Fruit fly (Drosophila melanogaster) whole organism, embryonic: Measurements from ENCODE around the gene CG13038.

Experiments
- Atf3 ChIP-seq: fragments of 200-800 bp; sonication (Bioruptor generic); optimal IDR thresholded peaks from 3 replicates; lab custom pipeline; 2016; ENCODE audit warnings: missing biosample characterization, missing genetic modification characterization
- CG10147 ChIP-seq: fragments of 200-800 bp; sonication (Bioruptor generic); optimal IDR thresholded peaks from 2 replicates; lab custom pipeline; 2019; ENCODE audit warnings: missing biosample characterization, mild to moderate bottlenecking, missing genetic modification characterization, moderate library complexity
- CG11085 ChIP-seq: fragments of 200-800 bp; sonication (Bioruptor generic); IDR thresholded peaks from 2 replicates; pipeline ENCODE4 v1.3.6; 2022; ENCODE audit warnings: missing biosample characterization, missing genetic modification characterization
- CG11093 ChIP-seq: fragments of 200-800 bp; sonication (Bioruptor generic); IDR thresholded peaks from 3 replicates; pipeline ENCODE4 v1.3.6; 2022; ENCODE audit warnings: missing biosample characterization, missing genetic modification characterization
- CG11456 ChIP-seq: fragments of 200-800 bp; sonication (Bioruptor generic); IDR thresholded peaks from 3 replicates; pipeline ENCODE4 v1.3.6; 2022; ENCODE audit warnings: missing biosample characterization, missing genetic modification characterization
- CG12659 ChIP-seq: fragments of 200-800 bp; sonication (Bioruptor generic); optimal IDR thresholded peaks from 3 replicates; lab custom pipeline; 2017; ENCODE audit warnings: mild to moderate bottlenecking, missing biosample characterization, missing genetic modification reagents, missing genetic modification characterization
- CG14441 ChIP-seq: fragments of 200-800 bp; sonication (Bioruptor generic); IDR thresholded peaks from 2 replicates; pipeline ENCODE4 v1.3.6; 2022; ENCODE audit warnings: missing biosample characterization, missing genetic modification characterization
- CG18262 ChIP-seq: fragments of 200-800 bp; optimal IDR thresholded peaks from 3 replicates; lab custom pipeline; 2019; ENCODE audit warnings: missing biosample characterization, mild to moderate bottlenecking, missing genetic modification characterization, moderate library complexity
- CG30431 ChIP-seq: fragments of 200-800 bp; sonication (Bioruptor generic); optimal IDR thresholded peaks from 2 replicates; lab custom pipeline; 2017; ENCODE audit warnings: missing biosample characterization, missing genetic modification characterization
- CG31365 ChIP-seq: fragments of 200-800 bp; sonication (Bioruptor generic); optimal IDR thresholded peaks from 2 replicates; lab custom pipeline; 2018; ENCODE audit warnings: missing biosample characterization, mild to moderate bottlenecking, missing genetic modification characterization
- CG3163 ChIP-seq: fragments of 200-800 bp; sonication (Bioruptor generic); optimal IDR thresholded peaks from 3 replicates; lab custom pipeline; 2016; ENCODE audit warnings: missing biosample characterization, missing genetic modification characterization
- CG32532 ChIP-seq: fragments of 200-800 bp; sonication (Bioruptor generic); IDR thresholded peaks from 2 replicates; pipeline ENCODE4 v1.3.6; 2022; ENCODE audit warnings: missing biosample characterization, missing genetic modification characterization
- CG32772 ChIP-seq: fragments of 200-800 bp; sonication (Bioruptor generic); IDR thresholded peaks from 2 replicates; pipeline ENCODE4 v1.3.6; 2022; ENCODE audit warnings: missing biosample characterization, missing genetic modification characterization
- CG3838 ChIP-seq: fragments of 200-800 bp; sonication (Bioruptor generic); optimal IDR thresholded peaks from 3 replicates; lab custom pipeline; 2016; ENCODE audit warnings: missing biosample characterization, missing genetic modification characterization
- CG4707 ChIP-seq: fragments of 200-800 bp; sonication (Bioruptor generic); optimal IDR thresholded peaks from 2 replicates; lab custom pipeline; 2018; ENCODE audit warnings: missing biosample characterization, mild to moderate bottlenecking, missing genetic modification characterization, moderate library complexity
- CG6175 ChIP-seq: fragments of 200-800 bp; sonication (Bioruptor generic); IDR thresholded peaks from 3 replicates; pipeline ENCODE4 v1.3.6; 2022; ENCODE audit warnings: missing biosample characterization, missing genetic modification characterization
- CG6854 ChIP-seq: fragments of 200-800 bp; sonication (Bioruptor generic); optimal IDR thresholded peaks from 3 replicates; lab custom pipeline; 2017; ENCODE audit warnings: missing biosample characterization, mild to moderate bottlenecking, missing genetic modification characterization
- CG7745 ChIP-seq: fragments of 200-800 bp; sonication (Bioruptor generic); optimal IDR thresholded peaks from 2 replicates; lab custom pipeline; 2018; ENCODE audit warnings: missing biosample characterization, mild to moderate bottlenecking, missing genetic modification characterization, moderate library complexity
- CG8089 ChIP-seq: fragments of 200-800 bp; sonication (Bioruptor generic); optimal IDR thresholded peaks from 3 replicates; lab custom pipeline; 2016; ENCODE audit warnings: missing biosample characterization, missing genetic modification characterization
- CG8290 ChIP-seq, 3 experiments: fragments of 200-800 bp; sonication (Bioruptor generic); optimal IDR thresholded peaks; 2 replicates each; lab custom pipeline; 2016 to 2019; ENCODE audit warnings: missing biosample characterization in 3 of 3, missing genetic modification characterization in 3 of 3, mild to moderate bottlenecking in 2 of 3, moderate library complexity in 1 of 3
- CTCF ChIP-seq: fragments of 200-800 bp; sonication (Bioruptor generic); optimal IDR thresholded peaks from 2 replicates; lab custom pipeline; 2017; ENCODE audit warnings: missing biosample characterization, mild to moderate bottlenecking, missing genetic modification characterization, moderate library complexity
- Dref ChIP-seq: fragments of 200-800 bp; sonication (Bioruptor generic); IDR thresholded peaks from 2 replicates; pipeline ENCODE4 v1.3.6; 2022; ENCODE audit warnings: missing biosample characterization, missing genetic modification characterization
- Ets65A ChIP-seq: fragments of 200-800 bp; sonication (Bioruptor generic); peaks from one replicate; lab custom pipeline; 2016; ENCODE audit warnings: missing biosample characterization, missing genetic modification characterization
- Fer2 ChIP-seq: fragments of 200-800 bp; sonication (Bioruptor generic); optimal IDR thresholded peaks from 2 replicates; lab custom pipeline; 2018; ENCODE audit warnings: missing biosample characterization, mild to moderate bottlenecking, missing genetic modification characterization, moderate library complexity
- Hmr ChIP-seq: fragments of 200-800 bp; sonication (Bioruptor generic); optimal IDR thresholded peaks from 3 replicates; lab custom pipeline; 2017; ENCODE audit warnings: mild to moderate bottlenecking, missing biosample characterization, missing genetic modification reagents, missing genetic modification characterization
- Med ChIP-seq: fragments of 200-800 bp; sonication (Bioruptor generic); peaks from one replicate; lab custom pipeline; 2016; ENCODE audit warnings: missing biosample characterization, missing genetic modification characterization, mild to moderate bottlenecking, inconsistent platforms, moderate library complexity
- Mrtf ChIP-seq: fragments of 200-800 bp; sonication (Bioruptor generic); IDR thresholded peaks from 3 replicates; pipeline ENCODE4 v1.3.6; 2022; ENCODE audit warnings: missing biosample characterization, missing genetic modification characterization
- NFAT ChIP-seq: fragments of 200-800 bp; sonication (Bioruptor generic); IDR thresholded peaks from 2 replicates; pipeline ENCODE4 v1.3.6; 2022; ENCODE audit warnings: missing biosample characterization, missing genetic modification characterization
- Rfx ChIP-seq: fragments of 200-800 bp; sonication (Bioruptor generic); IDR thresholded peaks from 2 replicates; pipeline ENCODE4 v1.3.6; 2022; ENCODE audit warnings: missing biosample characterization, missing genetic modification characterization
- Sin3A ChIP-seq: fragments of >200 bp; optimal IDR thresholded peaks from 2 replicates; lab custom pipeline; 2018
- ap ChIP-seq: fragments of 200-800 bp; sonication (Bioruptor generic); IDR thresholded peaks from 2 replicates; pipeline ENCODE4 v1.3.6; 2022; ENCODE audit warnings: missing biosample characterization, missing genetic modification characterization
- ase ChIP-seq: fragments of 200-800 bp; sonication (Bioruptor generic); IDR thresholded peaks from 3 replicates; pipeline ENCODE4 v1.3.6; 2022; ENCODE audit warnings: missing biosample characterization, missing genetic modification characterization
- bigmax ChIP-seq: fragments of 200-800 bp; sonication (Bioruptor generic); optimal IDR thresholded peaks from 2 replicates; lab custom pipeline; 2018; ENCODE audit warnings: missing biosample characterization, mild to moderate bottlenecking, missing genetic modification characterization
- bowl ChIP-seq: fragments of 200-800 bp; sonication (Bioruptor generic); IDR thresholded peaks from 2 replicates; pipeline ENCODE4 v1.3.6; 2022; ENCODE audit warnings: missing biosample characterization, missing genetic modification characterization
- ci ChIP-seq: fragments of 200-800 bp; sonication (Bioruptor generic); IDR thresholded peaks from 3 replicates; pipeline ENCODE4 v1.3.6; 2022; ENCODE audit warnings: missing biosample characterization, missing genetic modification characterization
- crol ChIP-seq: fragments of 200-800 bp; sonication (Bioruptor generic); IDR thresholded peaks from 2 replicates; pipeline ENCODE4 v1.3.6; 2022; ENCODE audit warnings: missing biosample characterization, missing genetic modification characterization
- danr ChIP-seq: fragments of 200-800 bp; sonication (Bioruptor generic); IDR thresholded peaks from 2 replicates; pipeline ENCODE4 v1.3.6; 2022; ENCODE audit warnings: missing biosample characterization, missing genetic modification characterization
- dysf ChIP-seq: fragments of 200-800 bp; sonication (Bioruptor generic); IDR thresholded peaks from 3 replicates; pipeline ENCODE4 v1.3.6; 2022; ENCODE audit warnings: missing biosample characterization, missing genetic modification characterization
- fd102C ChIP-seq: fragments of 200-800 bp; sonication (Bioruptor generic); optimal IDR thresholded peaks from 2 replicates; lab custom pipeline; 2018; ENCODE audit warnings: missing biosample characterization, mild to moderate bottlenecking, missing genetic modification characterization, moderate library complexity
- kay ChIP-seq: fragments of 200-800 bp; sonication (Bioruptor generic); optimal IDR thresholded peaks from 2 replicates; lab custom pipeline; 2016; ENCODE audit warnings: missing biosample characterization, missing genetic modification characterization
- lmd ChIP-seq: fragments of 200-800 bp; sonication (Bioruptor generic); IDR thresholded peaks from 2 replicates; pipeline ENCODE4 v1.3.6; 2022; ENCODE audit warnings: missing biosample characterization, missing genetic modification characterization
- onecut ChIP-seq: fragments of 200-800 bp; sonication (Bioruptor generic); IDR thresholded peaks from 2 replicates; pipeline ENCODE4 v1.3.6; 2022; ENCODE audit warnings: missing biosample characterization, missing genetic modification characterization
- pan ChIP-seq, 4 experiments: fragments of >200 bp in 3 of 4; fragments of 200-800 bp in 1 of 4; sonication (Bioruptor generic) in 1 of 4; optimal IDR thresholded peaks in 3 of 4; IDR thresholded peaks in 1 of 4; 2 replicates each; pipeline versions ENCODE4 v1.3.6 to Lab custom; 2017 to 2022; ENCODE audit warnings: missing biosample characterization in 2 of 4, missing genetic modification characterization in 2 of 4, mixed read lengths in 1 of 4
- pros ChIP-seq: fragments of 200-800 bp; sonication (Bioruptor generic); optimal IDR thresholded peaks from 3 replicates; lab custom pipeline; 2019; ENCODE audit warnings: missing biosample characterization, mild to moderate bottlenecking, missing genetic modification characterization, moderate library complexity
- pum ChIP-seq: fragments of 200-800 bp; sonication (Bioruptor generic); optimal IDR thresholded peaks from 2 replicates; lab custom pipeline; 2016; ENCODE audit warnings: missing biosample characterization, missing genetic modification characterization
- sd ChIP-seq: fragments of 200-800 bp; sonication (Bioruptor generic); optimal IDR thresholded peaks from 3 replicates; lab custom pipeline; 2018; ENCODE audit warnings: missing biosample characterization, mild to moderate bottlenecking, missing genetic modification characterization, moderate library complexity
- sqz ChIP-seq: fragments of 200-800 bp; sonication (Bioruptor generic); optimal IDR thresholded peaks from 3 replicates; lab custom pipeline; 2018; ENCODE audit warnings: missing biosample characterization, mild to moderate bottlenecking, missing genetic modification characterization
- ssp ChIP-seq: fragments of 200-800 bp; sonication (Bioruptor generic); IDR thresholded peaks from 2 replicates; pipeline ENCODE4 v1.3.6; 2022; ENCODE audit warnings: missing biosample characterization, missing genetic modification characterization

Gene CG13038

DNA sequence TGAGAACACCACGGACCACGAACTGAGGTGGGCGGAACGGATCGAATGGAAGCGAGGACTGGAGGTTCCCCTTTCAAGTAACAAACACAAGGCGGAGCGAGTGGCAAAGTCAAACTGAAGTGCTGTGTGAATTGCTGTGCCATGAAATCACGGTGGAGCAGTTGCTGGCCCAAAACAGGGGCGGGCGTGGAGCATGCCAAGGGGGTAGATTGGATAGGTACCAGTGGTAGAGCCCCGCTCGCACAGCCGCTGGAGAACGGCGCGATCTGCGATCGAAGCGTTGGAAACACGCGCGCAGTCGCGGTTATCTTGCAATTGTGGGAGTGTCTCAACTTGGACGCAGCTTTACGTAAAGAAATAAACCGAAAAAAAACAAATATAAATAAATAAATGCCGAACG lies at the start of gene CG13038:
Gene CG13038 (minus strand): TSS at position 118 of the 400 bp plus-strand sequence.
- TF ChIP-seq lmd (GFP tag; lab: Robert Waterston, UW) (peak; percentile 13; the same call in 1 of the 2 replicates), CG7745 (tag; lab: Kevin White, UChicago) (no peak), CG11093 (no peak), NFAT (GFP tag; lab: Robert Waterston, UW) (peak; percentile 39; the same call in 1 of the 2 replicates), dysf (GFP tag; lab: Robert Waterston, UW) (no peak), danr (GFP tag; lab: Robert Waterston, UW) (no peak), ase (0 out of 3 replicates have a peak, but pooled peaks have one; percentile 18), CTCF (GFP tag; lab: Kevin White, UChicago) (no peak), sqz (GFP tag; lab: Kevin White, UChicago) (peak; percentile 6), CG30431 (no peak), Rfx (peak; percentile 48; the same call in 1 of the 2 replicates), Ets65A (GFP tag; lab: Kevin White, UChicago) (peak; percentile 75), CG6854 (GFP tag; lab: Kevin White, UChicago) (no peak), Hmr (GFP tag; lab: Kevin White, UChicago) (no peak), Med (GFP tag; lab: Kevin White, UChicago) (peak; percentile 34), ci (GFP tag; lab: Robert Waterston, UW) (0 out of 3 replicates have a peak, but pooled peaks have one; percentile 19), onecut (GFP tag; lab: Robert Waterston, UW) (no peak), CG11085 (GFP tag; lab: Robert Waterston, UW) (0 out of 2 replicates have a peak, but pooled peaks have one; percentile 35), CG11456 (GFP tag; lab: Robert Waterston, UW) (0 out of 3 replicates have a peak, but pooled peaks have one; percentile 24), Dref (GFP tag; lab: Robert Waterston, UW) (0 out of 2 replicates have a peak, but pooled peaks have one; percentile 13), Mrtf (GFP tag; lab: Robert Waterston, UW) (0 out of 3 replicates have a peak, but pooled peaks have one; percentile 29), kay (GFP tag; lab: Kevin White, UChicago) (no peak), CG32532 (GFP tag; lab: Robert Waterston, UW) (peak; percentile 48), CG6175 (0 out of 3 replicates have a peak, but pooled peaks have one; percentile 23), CG8290 (GFP tag; optimal IDR thresholded peaks at IDR 0.05; lab: Kevin White, UChicago) (no peak), CG8290 (tag; optimal IDR thresholded peaks at IDR 0.05; lab: Kevin White, UChicago) (peak in 1 of 2 experiments; percentile 40), Fer2 (tag; lab: Kevin White, UChicago) (no peak), pan (optimal IDR thresholded peaks at IDR 0.05; lab: Kevin White, UChicago) (no peak), pan (GFP tag; optimal IDR thresholded peaks at IDR 0.05 in 1 of 2, IDR thresholded peaks at IDR 0.05 in 1 of 2) (peak in 1 of 2 experiments; percentile 9), sd (tag; lab: Kevin White, UChicago) (peak; percentile 26), CG14441 (GFP tag; lab: Robert Waterston, UW) (peak; percentile 57), bowl (GFP tag; lab: Robert Waterston, UW) (0 out of 2 replicates have a peak, but pooled peaks have one; percentile 10), pum (GFP tag; lab: Kevin White, UChicago) (no peak), crol (GFP tag; lab: Robert Waterston, UW) (no peak)

DNA sequence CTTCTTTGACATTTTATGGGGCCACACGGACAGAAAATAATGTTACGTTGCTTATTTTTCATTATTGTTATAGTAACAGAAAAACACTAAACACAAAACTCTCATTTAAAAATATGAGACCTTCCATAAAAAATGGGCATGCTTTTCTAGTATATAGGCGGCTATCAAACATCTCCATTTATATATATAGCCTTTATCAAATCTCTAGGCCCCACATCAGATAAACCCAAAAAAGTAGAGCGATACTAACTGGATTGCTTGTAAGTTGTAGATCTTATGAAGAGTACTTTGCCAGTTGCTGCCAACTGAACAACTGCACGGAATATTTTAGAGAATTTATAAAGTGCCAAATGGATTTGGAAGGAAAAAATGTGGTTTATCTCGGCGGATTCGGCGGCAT lies 41.8 kb upstream of the CG13038 start, which contains the start of gene CG18814:
Gene CG18814 (plus strand): TSS at position 301 of the 400 bp plus-strand sequence.
- TF ChIP-seq CG4707 (GFP tag; lab: Kevin White, UChicago): no peak
- no peak for TF ChIP-seq CG3838 (GFP tag; lab: Kevin White, UChicago)
- no peak for TF ChIP-seq CG31365 (tag; lab: Kevin White, UChicago)
- TF ChIP-seq CG3163: no peak
- no peak for TF ChIP-seq Atf3
- no peak for TF ChIP-seq pros (GFP tag; lab: Kevin White, UChicago)
- TF ChIP-seq Sin3A (lab: Kevin White, UChicago): no peak
- no peak for TF ChIP-seq CG12659 (GFP tag; lab: Kevin White, UChicago)
- no peak for TF ChIP-seq CG10147
- TF ChIP-seq CG18262 (tag; lab: Kevin White, UChicago): no peak
- TF ChIP-seq fd102C (GFP tag; lab: Kevin White, UChicago): no peak
- no peak for TF ChIP-seq ssp (GFP tag; lab: Robert Waterston, UW)
- no peak for TF ChIP-seq bigmax (GFP tag; lab: Kevin White, UChicago)
- TF ChIP-seq ap (GFP tag; lab: Robert Waterston, UW): no peak
- TF ChIP-seq lmd (GFP tag; lab: Robert Waterston, UW): no peak
- no peak for TF ChIP-seq CG8089 (GFP tag; lab: Kevin White, UChicago)
- TF ChIP-seq CG32772 (GFP tag; lab: Robert Waterston, UW): no peak
